Worm (Caenorhabditis elegans): ENCODE results near the gene srj-53.

srj-53 gene

DNA sequence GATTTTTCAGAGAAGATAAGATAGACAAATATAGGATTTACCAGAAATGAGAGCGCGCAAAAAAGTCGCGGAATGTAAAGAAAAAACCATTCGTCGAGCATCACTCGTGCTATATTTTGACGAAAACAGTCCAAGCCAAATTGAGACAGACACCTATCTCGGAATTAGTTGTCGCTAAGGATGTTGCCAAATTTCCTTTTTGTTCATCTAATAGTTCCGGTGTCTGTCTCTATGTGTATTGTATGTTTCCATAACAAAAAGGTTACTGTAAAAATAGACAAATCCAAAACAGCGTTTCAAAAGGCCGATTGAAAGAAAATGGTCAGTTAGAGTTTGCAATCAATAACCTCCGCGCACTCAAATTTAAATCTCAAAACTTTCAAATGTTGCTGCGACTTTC lies at the start of gene srj-53:
srj-53 (minus strand) TSS at position 101 of the 400 bp plus-strand sequence.
- TF ChIP-seq tbx-11 (GFP tag; IDR thresholded peaks at IDR 0.05) (no peak), sea-1 (GFP tag; conservative IDR thresholded peaks at IDR 0.05) (no peak), scrt-1 (GFP tag; IDR thresholded peaks at IDR 0.05) (no peak), ceh-13 (GFP tag; optimal IDR thresholded peaks at IDR 0.05) (no peak), tra-4 (tag; optimal IDR thresholded peaks at IDR 0.05) (no peak), flt-1 (GFP tag; IDR thresholded peaks at IDR 0.05) (no peak), ceh-36 (tag; optimal IDR thresholded peaks at IDR 0.05) (no peak), hmg-4 (GFP tag; optimal IDR thresholded peaks at IDR 0.05) (no peak), B0310.2 (tag; optimal IDR thresholded peaks at IDR 0.05) (no peak), F13C5.2 (tag; optimal IDR thresholded peaks at IDR 0.05) (no peak), ama-1 (optimal IDR thresholded peaks at IDR 0.05) (no peak), hnd-1 (tag; optimal IDR thresholded peaks at IDR 0.05) (no peak), tbx-37 (GFP tag; conservative IDR thresholded peaks at IDR 0.05) (no peak), pes-1 (GFP tag; IDR thresholded peaks at IDR 0.05) (no peak), hmbx-1 (tag; optimal IDR thresholded peaks at IDR 0.05) (no peak), ets-7 (tag; optimal IDR thresholded peaks at IDR 0.05) (no peak), aly-1 (tag; optimal IDR thresholded peaks at IDR 0.05) (no peak)

DNA sequence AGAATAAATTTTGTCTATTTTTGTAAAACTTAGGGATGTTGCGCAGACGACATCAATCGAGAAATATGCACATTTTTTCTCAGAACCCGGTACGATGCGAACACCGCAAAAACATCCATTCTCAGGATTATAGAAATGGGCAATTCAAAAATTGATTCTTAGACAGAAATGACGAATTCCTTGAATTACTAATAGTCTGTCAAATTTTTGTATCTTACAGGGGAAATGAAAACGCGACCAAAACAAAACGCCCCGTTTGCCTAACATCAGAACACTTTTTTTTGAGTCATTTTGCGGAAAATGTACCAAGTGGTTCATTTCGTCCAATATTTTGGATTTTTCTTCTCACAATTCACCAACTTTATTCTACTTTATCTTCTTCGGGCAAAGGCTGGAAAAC lies 48.8 kb upstream of the srj-53 start, which contains the start of gene str-134:
str-134 (plus strand) TSS at position 301 of the 400 bp plus-strand sequence.
- TF ChIP-seq tbx-37 (GFP tag; conservative IDR thresholded peaks at IDR 0.05) = no peak

DNA sequence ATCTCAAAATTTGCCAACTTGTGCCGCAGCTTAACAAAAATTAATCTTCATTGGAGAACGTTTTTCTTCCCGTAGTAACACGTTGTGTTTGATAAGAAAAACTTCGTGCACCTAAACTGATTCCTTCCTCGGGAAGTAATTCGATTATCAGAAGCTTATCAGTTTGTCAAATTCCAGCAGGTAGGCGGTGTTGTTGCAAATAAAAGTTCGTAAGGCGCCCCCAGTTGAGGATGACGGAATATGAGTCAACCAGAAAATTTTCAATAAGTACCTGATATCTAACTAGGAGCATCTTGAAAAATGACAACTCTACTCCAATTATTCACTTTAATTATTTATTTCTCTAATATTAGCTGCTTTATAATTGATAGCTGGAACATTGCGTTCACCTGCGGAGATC lies 47.3 kb upstream of the srj-53 start, which contains the start of gene C05E4.7:
C05E4.7 (plus strand) TSS at position 301 of the 400 bp plus-strand sequence.
- no peak for TF ChIP-seq sea-1 (GFP tag; conservative IDR thresholded peaks at IDR 0.05)
- no peak for TF ChIP-seq hmbx-1 (tag; optimal IDR thresholded peaks at IDR 0.05)
- TF ChIP-seq tbx-37 (GFP tag; conservative IDR thresholded peaks at IDR 0.05) = no peak
- no peak for TF ChIP-seq hmg-4 (GFP tag; optimal IDR thresholded peaks at IDR 0.05)
- no peak for TF ChIP-seq hnd-1 (tag; optimal IDR thresholded peaks at IDR 0.05)
- TF ChIP-seq ets-7 (tag; optimal IDR thresholded peaks at IDR 0.05) = no peak
- TF ChIP-seq pes-1 (GFP tag; IDR thresholded peaks at IDR 0.05) = no peak

DNA sequence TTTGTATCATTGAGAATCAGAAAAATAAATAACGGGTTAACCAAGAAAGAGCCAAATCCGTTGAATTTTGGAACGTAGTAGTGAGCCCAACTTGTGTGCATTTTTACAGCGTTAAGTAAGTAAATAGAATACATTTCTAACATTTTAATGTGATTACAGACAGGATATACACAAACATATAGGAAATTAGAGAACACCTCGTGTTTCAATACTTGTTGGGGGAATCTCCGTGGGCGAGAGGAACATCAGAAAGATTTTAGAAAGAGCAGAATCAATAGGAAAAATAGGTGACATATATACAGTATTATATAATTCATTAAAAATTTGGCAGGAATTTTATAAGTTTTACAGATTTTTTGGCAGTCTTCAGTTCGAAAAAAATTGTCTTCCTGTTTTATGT lies 44.2 kb upstream of the srj-53 start, which contains the start of gene srj-24:
srj-24 (minus strand) TSS at position 101 of the 400 bp plus-strand sequence.
- TF ChIP-seq aly-1 (tag; optimal IDR thresholded peaks at IDR 0.05) = no peak
- no peak for TF ChIP-seq tra-4 (tag; optimal IDR thresholded peaks at IDR 0.05)
- TF ChIP-seq sea-1 (GFP tag; conservative IDR thresholded peaks at IDR 0.05) = no peak
- no peak for TF ChIP-seq tbx-11 (GFP tag; IDR thresholded peaks at IDR 0.05)
- no peak for TF ChIP-seq pes-1 (GFP tag; IDR thresholded peaks at IDR 0.05)
- no peak for TF ChIP-seq hnd-1 (tag; optimal IDR thresholded peaks at IDR 0.05)
- no peak for TF ChIP-seq hmbx-1 (tag; optimal IDR thresholded peaks at IDR 0.05)
- TF ChIP-seq F13C5.2 (tag; optimal IDR thresholded peaks at IDR 0.05) = no peak
- no peak for TF ChIP-seq ets-7 (tag; optimal IDR thresholded peaks at IDR 0.05)
- no peak for TF ChIP-seq ceh-36 (tag; optimal IDR thresholded peaks at IDR 0.05)
- no peak for TF ChIP-seq flt-1 (GFP tag; IDR thresholded peaks at IDR 0.05)
- no peak for TF ChIP-seq hmg-4 (GFP tag; optimal IDR thresholded peaks at IDR 0.05)
- TF ChIP-seq ama-1 (optimal IDR thresholded peaks at IDR 0.05) = no peak
- no peak for TF ChIP-seq B0310.2 (tag; optimal IDR thresholded peaks at IDR 0.05)
- no peak for TF ChIP-seq scrt-1 (GFP tag; IDR thresholded peaks at IDR 0.05)
- no peak for TF ChIP-seq tbx-37 (GFP tag; conservative IDR thresholded peaks at IDR 0.05)
- no peak for TF ChIP-seq ceh-13 (GFP tag; optimal IDR thresholded peaks at IDR 0.05)

DNA sequence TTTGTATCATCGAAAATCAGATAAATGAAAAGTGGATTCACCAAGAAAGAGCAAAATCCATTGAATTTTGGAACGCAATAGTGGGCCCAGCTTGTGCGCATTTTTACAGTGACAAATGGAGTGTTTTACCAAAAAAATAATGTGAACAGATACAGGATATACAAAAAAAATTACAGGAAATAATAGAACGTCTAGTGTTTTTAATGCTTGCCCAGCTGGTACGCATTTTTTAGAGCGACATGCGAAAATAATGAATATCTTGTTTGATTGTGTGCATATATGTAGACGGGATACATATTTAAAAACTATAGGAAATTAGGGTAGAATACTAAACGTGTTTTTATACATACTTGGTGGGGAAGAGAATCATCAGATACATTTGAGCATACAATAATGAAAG lies 41.6 kb upstream of the srj-53 start, which contains the start of gene srj-25:
srj-25 (minus strand) TSS at position 101 of the 400 bp plus-strand sequence.
- TF ChIP-seq tbx-37 (GFP tag; conservative IDR thresholded peaks at IDR 0.05) (no peak), tbx-11 (GFP tag; IDR thresholded peaks at IDR 0.05) (no peak), hmg-4 (GFP tag; optimal IDR thresholded peaks at IDR 0.05) (no peak), ceh-13 (GFP tag; optimal IDR thresholded peaks at IDR 0.05) (no peak), ets-7 (tag; optimal IDR thresholded peaks at IDR 0.05) (no peak), flt-1 (GFP tag; IDR thresholded peaks at IDR 0.05) (no peak), aly-1 (tag; optimal IDR thresholded peaks at IDR 0.05) (no peak), B0310.2 (tag; optimal IDR thresholded peaks at IDR 0.05) (no peak), F13C5.2 (tag; optimal IDR thresholded peaks at IDR 0.05) (no peak), hmbx-1 (tag; optimal IDR thresholded peaks at IDR 0.05) (no peak), sea-1 (GFP tag; conservative IDR thresholded peaks at IDR 0.05) (no peak), ama-1 (optimal IDR thresholded peaks at IDR 0.05) (no peak), scrt-1 (GFP tag; IDR thresholded peaks at IDR 0.05) (no peak), hnd-1 (tag; optimal IDR thresholded peaks at IDR 0.05) (no peak), tra-4 (tag; optimal IDR thresholded peaks at IDR 0.05) (no peak), ceh-36 (tag; optimal IDR thresholded peaks at IDR 0.05) (no peak)

DNA sequence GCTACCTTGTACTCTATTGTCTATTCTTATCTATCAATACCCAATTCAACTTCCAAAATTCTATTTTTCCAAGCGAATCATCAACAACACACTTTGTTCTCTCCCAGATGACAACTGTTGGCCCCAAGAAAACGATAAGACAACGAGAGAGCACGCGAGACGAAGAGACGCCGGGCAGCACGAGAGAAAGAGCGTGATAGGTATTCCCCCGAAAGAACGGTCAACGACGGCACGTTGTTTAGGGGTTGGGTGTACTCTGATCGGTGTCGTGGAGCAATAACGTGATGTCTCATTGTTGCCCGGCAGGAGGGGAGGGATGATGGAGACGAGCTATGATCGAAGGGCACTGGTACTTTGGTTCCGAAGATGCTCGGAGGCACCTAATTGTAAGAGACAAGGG lies 36.8 kb upstream of the srj-53 start:
- no peak for TF ChIP-seq B0310.2 (tag; optimal IDR thresholded peaks at IDR 0.05)

DNA sequence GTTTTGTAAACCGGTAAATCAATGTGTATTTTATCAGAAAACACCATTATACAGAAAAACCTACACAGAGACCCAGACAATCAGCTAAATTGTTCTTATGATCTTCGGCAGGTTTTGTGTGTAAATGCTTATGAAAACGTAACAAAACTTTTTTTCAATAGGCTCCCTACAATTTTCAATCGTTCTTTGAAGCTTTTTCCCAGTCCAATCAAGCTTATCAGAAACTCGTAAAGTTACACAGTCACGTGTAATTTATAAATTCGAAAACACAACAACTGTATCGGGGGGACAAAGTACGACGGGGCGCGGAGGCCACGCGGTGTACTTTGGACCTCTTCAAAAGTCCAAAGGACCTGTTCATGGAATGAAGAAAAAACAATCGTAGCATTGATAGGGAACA lies 35.7 kb upstream of the srj-53 start:
- TF ChIP-seq ceh-36 (tag; optimal IDR thresholded peaks at IDR 0.05) (no peak), F13C5.2 (tag; optimal IDR thresholded peaks at IDR 0.05) (no peak), hmbx-1 (tag; optimal IDR thresholded peaks at IDR 0.05) (no peak)

DNA sequence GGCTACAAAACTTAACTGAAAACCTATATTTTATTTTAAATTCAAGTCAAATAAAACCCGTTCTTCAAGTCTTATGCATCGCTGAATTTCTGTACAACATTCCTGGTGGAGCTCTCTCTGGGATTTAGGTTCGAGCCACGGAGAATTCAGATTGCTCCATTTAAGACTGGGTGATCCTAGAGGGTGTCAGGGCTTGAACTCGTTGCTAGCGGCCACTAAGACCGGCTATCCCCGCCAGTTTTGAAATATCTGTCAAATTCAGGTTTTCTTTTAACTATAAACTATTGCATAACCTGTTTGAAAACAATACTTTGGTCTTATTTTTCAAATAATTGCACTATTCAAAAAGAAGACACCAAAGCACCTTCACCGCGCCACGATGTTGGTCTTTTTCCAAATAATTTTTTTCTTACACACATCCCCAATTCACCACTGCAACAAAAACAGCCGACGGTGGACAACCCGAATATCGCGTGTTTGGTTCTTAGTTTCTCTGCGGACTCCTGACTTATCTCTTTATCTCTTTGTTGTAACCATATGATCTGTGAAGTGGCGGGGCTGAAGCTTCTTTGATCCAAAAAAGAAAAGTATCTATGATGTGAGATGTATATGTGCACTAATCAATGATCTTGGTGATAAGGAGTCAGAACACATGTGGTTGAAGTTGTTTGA lies 34.4 kb upstream of the srj-53 start:
- TF ChIP-seq ets-7 (tag; optimal IDR thresholded peaks at IDR 0.05) (no peak), flt-1 (GFP tag; IDR thresholded peaks at IDR 0.05) (no peak), hmbx-1 (tag; optimal IDR thresholded peaks at IDR 0.05) (no peak), tbx-11 (GFP tag; IDR thresholded peaks at IDR 0.05) (no peak), tbx-37 (GFP tag; conservative IDR thresholded peaks at IDR 0.05) (no peak), hnd-1 (tag; optimal IDR thresholded peaks at IDR 0.05) (no peak), ceh-36 (tag; optimal IDR thresholded peaks at IDR 0.05) (no peak), ama-1 (optimal IDR thresholded peaks at IDR 0.05) (no peak), scrt-1 (GFP tag; IDR thresholded peaks at IDR 0.05) (no peak), aly-1 (tag; optimal IDR thresholded peaks at IDR 0.05) (no peak), sea-1 (GFP tag; conservative IDR thresholded peaks at IDR 0.05) (no peak), tra-4 (tag; optimal IDR thresholded peaks at IDR 0.05) (no peak), hmg-4 (GFP tag; optimal IDR thresholded peaks at IDR 0.05) (no peak), B0310.2 (tag; optimal IDR thresholded peaks at IDR 0.05) (no peak), F13C5.2 (tag; optimal IDR thresholded peaks at IDR 0.05) (no peak), ceh-13 (GFP tag; optimal IDR thresholded peaks at IDR 0.05) (no peak), pes-1 (GFP tag; IDR thresholded peaks at IDR 0.05) (no peak)
